Fruit fly (Drosophila melanogaster) whole organism, wandering third instar larva: Measurements from ENCODE around the gene Atg13.

Experiments used
- GATAd ChIP-seq: sonication (Bioruptor generic); optimal IDR thresholded peaks from 2 replicates; lab custom pipeline; 2016; ENCODE audit warnings: missing biosample characterization, missing genetic modification characterization
- Hr78 ChIP-seq: fragments of >200 bp; optimal IDR thresholded peaks from 2 replicates; lab custom pipeline; 2017; ENCODE audit warnings: missing biosample characterization, missing genetic modification characterization
- woc ChIP-seq: sonication (Bioruptor generic); optimal IDR thresholded peaks from 2 replicates; lab custom pipeline; 2016; ENCODE audit warnings: missing biosample characterization, mild to moderate bottlenecking, missing genetic modification characterization

DNA sequence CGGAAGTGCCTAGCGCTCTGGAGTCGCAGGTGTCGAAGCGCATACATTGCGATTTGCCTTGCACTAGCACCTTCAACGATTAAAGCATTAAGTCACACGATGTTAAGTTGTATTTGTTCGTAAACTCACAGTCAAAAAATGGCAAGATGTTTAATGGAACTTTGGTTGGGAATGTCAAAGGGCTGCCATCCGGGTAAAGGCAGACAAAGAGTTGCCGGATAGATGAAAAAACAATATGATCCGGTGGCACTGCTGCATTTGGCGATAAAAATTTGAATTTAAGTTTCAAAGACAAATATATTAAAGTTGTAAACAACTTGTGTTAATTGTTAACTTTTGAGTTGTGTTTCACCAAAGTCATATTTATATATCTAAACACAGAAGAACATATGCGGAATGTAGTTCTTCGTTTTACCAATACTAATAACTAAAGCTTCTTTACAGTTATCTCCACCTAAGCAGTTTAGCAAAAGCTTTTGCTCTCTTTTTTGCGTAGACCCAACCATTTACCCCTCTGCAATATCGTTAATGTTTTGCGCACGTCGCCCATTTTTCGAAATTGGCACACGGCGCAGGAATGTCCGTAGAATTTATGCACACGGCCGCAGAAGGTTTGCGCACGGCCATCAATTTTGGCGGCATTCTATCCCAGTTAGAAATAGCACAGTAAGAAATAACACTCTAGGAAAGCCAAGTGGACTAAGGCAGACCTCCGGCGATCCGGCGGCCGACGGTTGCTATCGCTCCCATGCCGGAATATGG is 33.1 kb upstream of the Atg13 start, which contains the start of gene Coq2:
- TF ChIP-seq woc (GFP tag; lab: Kevin White, UChicago) (no peak), GATAd (GFP tag; lab: Kevin White, UChicago) (no peak), Hr78 (no peak)
